Worm (Caenorhabditis elegans): Measurements from ENCODE around the gene C18B10.6.

ce11 chrV:7480949-7481348 is at the start of gene C18B10.6:
- TF ChIP-seq fkh-10 (GFP tag; optimal IDR thresholded peaks at IDR 0.05) (no peak), lin-15B (tag; optimal IDR thresholded peaks at IDR 0.05) (no peak), mdl-1 (tag; optimal IDR thresholded peaks at IDR 0.05) (no peak), lin-35 (GFP tag; optimal IDR thresholded peaks at IDR 0.05) (no peak), ama-1 (optimal IDR thresholded peaks at IDR 0.05) (no peak), nhr-237 (tag; optimal IDR thresholded peaks at IDR 0.05) (no peak)
